Fruit fly (Drosophila melanogaster) whole organism: ENCODE measurements around the gene Kif19A.

Source experiments
- CG8478 ChIP-seq: fragments of >200 bp; optimal IDR thresholded peaks from 2 replicates; lab custom pipeline; 2018; ENCODE audit warnings: inconsistent platforms
- EcR ChIP-seq, 2 experiments: fragments of >200 bp; optimal IDR thresholded peaks; 2 replicates each; lab custom pipeline; 2017; ENCODE audit warnings: missing biosample characterization in 2 of 2, missing genetic modification characterization in 2 of 2, missing genetic modification reagents in 2 of 2
- pan ChIP-seq: fragments of >200 bp; optimal IDR thresholded peaks from 2 replicates; lab custom pipeline; 2017
- psq ChIP-seq: fragments of >200 bp; optimal IDR thresholded peaks from 2 replicates; lab custom pipeline; 2017
- usp ChIP-seq: fragments of >200 bp; optimal IDR thresholded peaks from 2 replicates; lab custom pipeline; 2017; ENCODE audit warnings: missing biosample characterization, missing genetic modification characterization, mixed read lengths

DNA sequence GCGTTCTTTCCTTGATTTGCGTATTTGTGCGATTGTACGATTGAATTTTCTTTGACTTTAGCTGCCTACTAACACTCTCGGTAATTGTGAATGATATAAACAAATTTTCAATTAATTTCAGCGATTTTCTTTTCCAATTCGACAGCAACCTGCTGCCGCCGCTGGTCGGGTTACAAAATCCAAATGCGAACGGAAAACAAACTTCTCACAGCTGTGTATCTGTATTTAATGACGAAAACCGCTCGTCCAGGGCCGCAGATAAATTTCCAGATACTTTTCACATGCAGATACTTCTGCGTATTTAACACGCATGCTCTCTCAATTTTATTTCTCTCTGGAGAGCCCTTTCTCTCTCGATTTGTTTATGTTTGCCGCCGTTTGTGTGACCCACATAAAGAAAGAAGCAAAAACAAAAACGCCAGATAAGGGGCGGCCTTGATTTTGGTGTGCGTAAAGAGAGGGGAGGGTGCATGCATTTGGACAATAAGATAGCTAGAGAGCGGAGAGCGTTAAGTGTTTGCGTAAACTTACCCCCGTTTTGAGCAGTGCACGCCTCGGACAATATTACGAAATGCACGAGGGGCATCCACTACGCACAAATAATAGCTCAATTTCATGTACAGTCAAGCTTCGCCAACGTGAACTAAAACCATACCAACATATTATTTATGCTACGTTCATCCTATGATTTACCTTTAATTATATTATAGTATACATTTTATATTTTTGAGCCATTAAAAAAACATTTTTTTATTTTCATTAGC is 9.9 kb downstream of the Kif19A start, which contains the start of gene CG12402:
- TF ChIP-seq EcR (GFP tag; optimal IDR thresholded peaks at IDR 0.05; lab: Kevin White, UChicago) (no peak), CG8478 (no peak), psq (lab: Kevin White, UChicago) (no peak), usp (GFP tag; lab: Kevin White, UChicago) (no peak), pan (lab: Kevin White, UChicago) (no peak)
